Fruit fly (Drosophila melanogaster): ENCODE data around the gene DCX-EMAP.

DCX-EMAP gene

DNA sequence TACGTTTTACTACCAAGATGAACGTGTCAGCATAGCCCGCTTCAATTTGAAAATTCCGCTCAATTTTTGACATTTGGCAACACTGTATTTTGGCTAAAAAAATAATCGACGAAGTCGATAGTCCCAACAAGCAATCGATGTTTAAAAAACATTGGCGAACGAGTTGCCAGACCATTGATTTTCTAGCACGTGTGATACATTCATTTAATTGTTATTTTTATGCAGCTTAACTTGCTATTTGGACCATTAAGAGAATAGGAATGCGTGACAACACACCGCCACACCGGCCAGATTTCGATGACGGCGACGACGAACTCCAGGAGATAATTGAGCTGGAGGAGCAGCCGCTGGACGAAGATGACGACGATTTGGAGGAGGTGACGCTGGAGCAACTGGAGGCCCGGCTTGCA, 79.1 kb downstream of the DCX-EMAP start, which contains the start of gene CG5114 (continued):
- TF ChIP-seq run (tag; optimal IDR thresholded peaks at IDR 0.05) (no peak), CG13296 (GFP tag; optimal IDR thresholded peaks at IDR 0.05) (peak; percentile 32), dmrt11E (tag; optimal IDR thresholded peaks at IDR 0.05) (peak; percentile 1), NC2α (GFP tag; optimal IDR thresholded peaks at IDR 0.05) (peak; percentile 9), gro (GFP tag; optimal IDR thresholded peaks at IDR 0.05) (peak; percentile 66), otp (GFP tag; IDR thresholded peaks at IDR 0.05) (no peak), sc (optimal IDR thresholded peaks at IDR 0.05) (no peak), sc (GFP tag; optimal IDR thresholded peaks at IDR 0.05) (no peak), CG3838 (GFP tag; optimal IDR thresholded peaks at IDR 0.05) (no peak), CG11093 (GFP tag; IDR thresholded peaks at IDR 0.05) (no peak), lab (GFP tag; optimal IDR thresholded peaks at IDR 0.05) (peak; percentile 65), HmgD (GFP tag; optimal IDR thresholded peaks at IDR 0.05) (peak; percentile 38), Elba2 (GFP tag; optimal IDR thresholded peaks at IDR 0.05) (peak; percentile 16), scrt (GFP tag; optimal IDR thresholded peaks at IDR 0.05) (no peak), sr (GFP tag; IDR thresholded peaks at IDR 0.05) (no peak), ash1 (GFP tag; optimal IDR thresholded peaks at IDR 0.05) (no peak), CG4617 (GFP tag; optimal IDR thresholded peaks at IDR 0.05; ENCODE audit: borderline replicate concordance) (peak; percentile 66), crp (GFP tag; optimal IDR thresholded peaks at IDR 0.05) (peak in 1 of 2 experiments; percentile 25), CG12769 (tag; optimal IDR thresholded peaks at IDR 0.05) (peak; percentile 65), Bteb2 (GFP tag; optimal IDR thresholded peaks at IDR 0.05) (peak; percentile 49), CG10431 (GFP tag; optimal IDR thresholded peaks at IDR 0.05) (no peak), grau (tag; optimal IDR thresholded peaks at IDR 0.05) (peak; percentile 55), HLHmδ (GFP tag; optimal IDR thresholded peaks at IDR 0.05) (no peak), CG4854 (GFP tag; optimal IDR thresholded peaks at IDR 0.05) (peak; percentile 24), CG18262 (tag; optimal IDR thresholded peaks at IDR 0.05) (peak; percentile 29), CG3281 (GFP tag; optimal IDR thresholded peaks at IDR 0.05) (peak; percentile 36), Fer3 (tag; optimal IDR thresholded peaks at IDR 0.05) (peak; percentile 42), ewg (GFP tag; optimal IDR thresholded peaks at IDR 0.05) (no peak), lbe (GFP tag; optimal IDR thresholded peaks at IDR 0.05) (peak; percentile 41), Antp (GFP tag; optimal IDR thresholded peaks at IDR 0.05) (peak; percentile 26), CG8290 (GFP tag; optimal IDR thresholded peaks at IDR 0.05) (no peak), CG8290 (tag; optimal IDR thresholded peaks at IDR 0.05) (peak in 1 of 2 experiments; percentile 83), Nf-YA (GFP tag; IDR thresholded peaks at IDR 0.05) (no peak), slp2 (GFP tag; optimal IDR thresholded peaks at IDR 0.05) (peak; percentile 15), Fer1 (GFP tag; optimal IDR thresholded peaks at IDR 0.05) (peak; percentile 62), CG7786 (GFP tag; optimal IDR thresholded peaks at IDR 0.05) (peak; percentile 35), MESR4 (GFP tag; optimal IDR thresholded peaks at IDR 0.05) (peak; percentile 88), CG16779 (GFP tag; IDR thresholded peaks at IDR 0.05) (no peak), Gug (GFP tag; IDR thresholded peaks at IDR 0.05) (no peak), CG18011 (GFP tag; optimal IDR thresholded peaks at IDR 0.05) (peak; percentile 42), gt (GFP tag; IDR thresholded peaks at IDR 0.05) (no peak), CG6254 (GFP tag; optimal IDR thresholded peaks at IDR 0.05) (no peak), Deaf1 (tag; optimal IDR thresholded peaks at IDR 0.05) (no peak), prd (optimal IDR thresholded peaks at IDR 0.05) (no peak), prd (GFP tag; IDR thresholded peaks at IDR 0.05) (no peak), chm (GFP tag; IDR thresholded peaks at IDR 0.05) (no peak), ssp (GFP tag; IDR thresholded peaks at IDR 0.05) (no peak; the same call in 1 of the 2 replicates), chinmo (GFP tag; IDR thresholded peaks at IDR 0.05; ENCODE audit: partially characterized antibody) (0 out of 4 replicates have a peak, but pooled peaks have one; percentile 85), Camta (GFP tag; optimal IDR thresholded peaks at IDR 0.05) (peak; percentile 51), emc (GFP tag; optimal IDR thresholded peaks at IDR 0.05) (no peak), Rfx (GFP tag; IDR thresholded peaks at IDR 0.05) (peak; percentile 78), pzg (GFP tag; optimal IDR thresholded peaks at IDR 0.05) (peak; percentile 96)
